Fruit fly (Drosophila melanogaster) whole organism, embryonic: ENCODE data around the gene Sirup.

ENCODE experiments used
- Aef1 ChIP-seq: fragments of 200-800 bp; sonication (Bioruptor generic); IDR thresholded peaks from 3 replicates; pipeline ENCODE4 v1.3.6; 2022; ENCODE audit warnings: missing biosample characterization, missing genetic modification characterization
- CG10366 ChIP-seq: fragments of 200-800 bp; sonication (Bioruptor generic); IDR thresholded peaks from 2 replicates; pipeline ENCODE4 v1.3.6; 2022; ENCODE audit warnings: missing biosample characterization, missing genetic modification characterization
- CG10959 ChIP-seq: fragments of 200-800 bp; sonication (Bioruptor generic); IDR thresholded peaks from 2 replicates; pipeline ENCODE4 v1.3.6; 2022; ENCODE audit warnings: missing biosample characterization, missing genetic modification characterization
- CG11398 ChIP-seq: fragments of 200-800 bp; sonication (Bioruptor generic); optimal IDR thresholded peaks from 2 replicates; lab custom pipeline; 2016; ENCODE audit warnings: missing biosample characterization, missing genetic modification characterization
- CG12104 ChIP-seq: fragments of 200-800 bp; sonication (Bioruptor generic); optimal IDR thresholded peaks from 3 replicates; lab custom pipeline; 2016; ENCODE audit warnings: missing biosample characterization, missing genetic modification characterization
- CG14050 ChIP-seq: fragments of 200-800 bp; sonication (Bioruptor generic); IDR thresholded peaks from 3 replicates; pipeline ENCODE4 v1.3.6; 2022; ENCODE audit warnings: missing biosample characterization, missing genetic modification characterization
- CG14667 ChIP-seq: fragments of 200-800 bp; sonication (Bioruptor generic); IDR thresholded peaks from 2 replicates; pipeline ENCODE4 v1.3.6; 2022; ENCODE audit warnings: missing biosample characterization, missing genetic modification characterization
- CG14710 ChIP-seq: fragments of 200-800 bp; sonication (Bioruptor generic); optimal IDR thresholded peaks from 3 replicates; lab custom pipeline; 2019; ENCODE audit warnings: missing biosample characterization, mild to moderate bottlenecking, missing genetic modification characterization, moderate library complexity
- CG14860 ChIP-seq: fragments of 200-800 bp; sonication (Bioruptor generic); IDR thresholded peaks from 3 replicates; pipeline ENCODE4 v1.3.6; 2022; ENCODE audit warnings: missing biosample characterization, missing genetic modification characterization; ENCODE audit not compliant: partially characterized antibody
- CG17359 ChIP-seq: fragments of 200-800 bp; sonication (Bioruptor generic); optimal IDR thresholded peaks from 3 replicates; lab custom pipeline; 2018; ENCODE audit warnings: missing biosample characterization, mild to moderate bottlenecking, missing genetic modification characterization, moderate library complexity
- CG17361 ChIP-seq: fragments of 200-800 bp; sonication (Bioruptor generic); IDR thresholded peaks from 3 replicates; pipeline ENCODE4 v1.3.6; 2022; ENCODE audit warnings: missing biosample characterization, missing genetic modification characterization
- CG2120 ChIP-seq: fragments of 200-800 bp; sonication (Bioruptor generic); optimal IDR thresholded peaks from 3 replicates; lab custom pipeline; 2016; ENCODE audit warnings: missing biosample characterization, missing genetic modification characterization
- CG33557 ChIP-seq: fragments of 200-800 bp; sonication (Bioruptor generic); optimal IDR thresholded peaks from 2 replicates; lab custom pipeline; 2019; ENCODE audit warnings: missing biosample characterization, mild to moderate bottlenecking, missing genetic modification characterization, moderate library complexity
- CG34422 ChIP-seq: fragments of 200-800 bp; sonication (Bioruptor generic); IDR thresholded peaks from 3 replicates; pipeline ENCODE4 v1.3.6; 2022; ENCODE audit warnings: missing biosample characterization, missing genetic modification characterization
- CG8290 ChIP-seq, 3 experiments: fragments of 200-800 bp; sonication (Bioruptor generic); optimal IDR thresholded peaks; 2 replicates each; lab custom pipeline; 2016 to 2019; ENCODE audit warnings: missing biosample characterization in 3 of 3, missing genetic modification characterization in 3 of 3, mild to moderate bottlenecking in 2 of 3, moderate library complexity in 1 of 3
- CG8388 ChIP-seq: fragments of 200-800 bp; sonication (Bioruptor generic); optimal IDR thresholded peaks from 2 replicates; lab custom pipeline; 2019; ENCODE audit warnings: missing biosample characterization, mild to moderate bottlenecking, missing genetic modification characterization, moderate library complexity
- CoRest ChIP-seq: fragments of 200-800 bp; sonication (Bioruptor generic); optimal IDR thresholded peaks from 3 replicates; lab custom pipeline; 2018; ENCODE audit warnings: missing biosample characterization, mild to moderate bottlenecking, missing genetic modification characterization, moderate library complexity
- Dbx ChIP-seq: fragments of 200-800 bp; sonication (Bioruptor generic); IDR thresholded peaks from 3 replicates; pipeline ENCODE4 v1.3.6; 2022; ENCODE audit warnings: missing biosample characterization, missing genetic modification characterization
- Doc2 ChIP-seq: fragments of 200-800 bp; sonication (Bioruptor generic); IDR thresholded peaks from 2 replicates; pipeline ENCODE4 v1.3.6; 2022; ENCODE audit warnings: missing biosample characterization, missing genetic modification characterization
- E2f2 ChIP-seq: fragments of 200-800 bp; sonication (Bioruptor generic); IDR thresholded peaks from 2 replicates; pipeline ENCODE4 v1.3.6; 2022; ENCODE audit warnings: missing biosample characterization, missing genetic modification characterization
- Ets65A ChIP-seq: fragments of 200-800 bp; sonication (Bioruptor generic); peaks from one replicate; lab custom pipeline; 2016; ENCODE audit warnings: missing biosample characterization, missing genetic modification characterization
- Fer2 ChIP-seq: fragments of 200-800 bp; sonication (Bioruptor generic); optimal IDR thresholded peaks from 2 replicates; lab custom pipeline; 2018; ENCODE audit warnings: missing biosample characterization, mild to moderate bottlenecking, missing genetic modification characterization, moderate library complexity
- Lhr ChIP-seq: fragments of 200-800 bp; sonication (Bioruptor generic); optimal IDR thresholded peaks from 3 replicates; lab custom pipeline; 2017; ENCODE audit warnings: mild to moderate bottlenecking, missing biosample characterization, missing genetic modification reagents, missing genetic modification characterization
- Lim3 ChIP-seq: fragments of 200-800 bp; sonication (Bioruptor generic); IDR thresholded peaks from 2 replicates; pipeline ENCODE4 v1.3.6; 2022; ENCODE audit warnings: missing biosample characterization, missing genetic modification characterization
- MTF-1 ChIP-seq: fragments of 200-800 bp; sonication (Bioruptor generic); optimal IDR thresholded peaks from 2 replicates; lab custom pipeline; 2018; ENCODE audit warnings: missing biosample characterization, mild to moderate bottlenecking, missing genetic modification characterization, borderline replicate concordance
- Med ChIP-seq: fragments of 200-800 bp; sonication (Bioruptor generic); peaks from one replicate; lab custom pipeline; 2016; ENCODE audit warnings: missing biosample characterization, missing genetic modification characterization, mild to moderate bottlenecking, inconsistent platforms, moderate library complexity
- Oli ChIP-seq: fragments of 200-800 bp; sonication (Bioruptor generic); optimal IDR thresholded peaks from 2 replicates; lab custom pipeline; 2018; ENCODE audit warnings: missing biosample characterization, mild to moderate bottlenecking, missing genetic modification characterization, moderate library complexity
- Scr ChIP-seq: fragments of 200-800 bp; sonication (Bioruptor generic); IDR thresholded peaks from 2 replicates; pipeline ENCODE4 v1.3.6; 2022; ENCODE audit warnings: missing biosample characterization, missing genetic modification characterization; ENCODE audit not compliant: partially characterized antibody
- Trl ChIP-seq, 3 experiments: fragments of >200 bp in 2 of 3; fragments of 200-800 bp in 1 of 3; sonication (Bioruptor generic) in 1 of 3; optimal IDR thresholded peaks; 2 replicates in 1 of 3; 3 replicates in 2 of 3; lab custom pipeline; 2016 to 2017; ENCODE audit warnings: missing biosample characterization in 1 of 3, missing genetic modification characterization in 1 of 3
- aop ChIP-seq: fragments of 200-800 bp; sonication (Bioruptor generic); IDR thresholded peaks from 2 replicates; pipeline ENCODE4 v1.3.6; 2022; ENCODE audit warnings: missing biosample characterization, missing genetic modification characterization
- bigmax ChIP-seq: fragments of 200-800 bp; sonication (Bioruptor generic); optimal IDR thresholded peaks from 2 replicates; lab custom pipeline; 2018; ENCODE audit warnings: missing biosample characterization, mild to moderate bottlenecking, missing genetic modification characterization
- cad ChIP-seq: fragments of >200 bp; optimal IDR thresholded peaks from 2 replicates; lab custom pipeline; 2017; ENCODE audit warnings: missing biosample characterization, missing genetic modification characterization
- chm ChIP-seq: fragments of 200-800 bp; sonication (Bioruptor generic); IDR thresholded peaks from 2 replicates; pipeline ENCODE4 v1.3.6; 2022; ENCODE audit warnings: missing biosample characterization, missing genetic modification characterization
- crc ChIP-seq: fragments of 200-800 bp; sonication (Bioruptor generic); optimal IDR thresholded peaks from 2 replicates; lab custom pipeline; 2016; ENCODE audit warnings: missing biosample characterization, missing genetic modification characterization
- esg ChIP-seq: fragments of 200-800 bp; sonication (Bioruptor generic); conservative IDR thresholded peaks from 2 replicates; pipeline ENCODE4 v1.3.6; 2022; ENCODE audit warnings: missing biosample characterization, missing genetic modification characterization
- gt ChIP-seq: fragments of 200-800 bp; sonication (Bioruptor generic); IDR thresholded peaks from 2 replicates; pipeline ENCODE4 v1.3.6; 2022; ENCODE audit warnings: missing biosample characterization, missing genetic modification characterization
- nerfin-2 ChIP-seq: fragments of 200-800 bp; sonication (Bioruptor generic); IDR thresholded peaks from 2 replicates; pipeline ENCODE4 v1.3.6; 2022; ENCODE audit warnings: missing biosample characterization, missing genetic modification characterization; ENCODE audit not compliant: partially characterized antibody
- onecut ChIP-seq: fragments of 200-800 bp; sonication (Bioruptor generic); IDR thresholded peaks from 2 replicates; pipeline ENCODE4 v1.3.6; 2022; ENCODE audit warnings: missing biosample characterization, missing genetic modification characterization
- pfk ChIP-seq: fragments of 200-800 bp; sonication (Bioruptor generic); optimal IDR thresholded peaks from 2 replicates; lab custom pipeline; 2018; ENCODE audit warnings: missing biosample characterization, mild to moderate bottlenecking, missing genetic modification characterization, moderate library complexity
- prd ChIP-seq, 3 experiments: fragments of >200 bp in 2 of 3; fragments of 200-800 bp in 1 of 3; sonication (Bioruptor generic) in 1 of 3; optimal IDR thresholded peaks in 2 of 3; IDR thresholded peaks in 1 of 3; 2 replicates in 2 of 3; 3 replicates in 1 of 3; pipeline versions ENCODE4 v1.3.6 to Lab custom; 2017 to 2022; ENCODE audit warnings: missing biosample characterization in 1 of 3, missing genetic modification characterization in 1 of 3
- repo ChIP-seq: fragments of 200-800 bp; sonication (Bioruptor generic); optimal IDR thresholded peaks from 2 replicates; lab custom pipeline; 2016; ENCODE audit warnings: missing biosample characterization, missing genetic modification characterization
- sens ChIP-seq: fragments of 200-800 bp; sonication (Bioruptor generic); peaks from one replicate; lab custom pipeline; 2016; ENCODE audit warnings: missing biosample characterization, missing genetic modification characterization
- seq ChIP-seq: fragments of 200-800 bp; sonication (Bioruptor generic); IDR thresholded peaks from 2 replicates; pipeline ENCODE4 v1.3.6; 2022; ENCODE audit warnings: missing biosample characterization, missing genetic modification characterization
- so ChIP-seq: fragments of 200-800 bp; sonication (Bioruptor generic); IDR thresholded peaks from 3 replicates; pipeline ENCODE4 v1.3.6; 2022; ENCODE audit warnings: missing biosample characterization, missing genetic modification characterization
- stc ChIP-seq: fragments of 200-800 bp; sonication (Bioruptor generic); IDR thresholded peaks from 2 replicates; pipeline ENCODE4 v1.3.6; 2022; ENCODE audit warnings: missing biosample characterization, missing genetic modification characterization
- trh ChIP-seq: fragments of 200-800 bp; sonication (Bioruptor generic); optimal IDR thresholded peaks from 2 replicates; lab custom pipeline; 2016; ENCODE audit warnings: missing biosample characterization, missing genetic modification characterization
- vfl ChIP-seq: fragments of 200-800 bp; sonication (Bioruptor generic); optimal IDR thresholded peaks from 2 replicates; lab custom pipeline; 2016; ENCODE audit warnings: missing biosample characterization, missing genetic modification characterization

Sirup gene

dm6 chr2L:8001694-8002627 lies 3.3 kb downstream of the Sirup start (continued):
- TF ChIP-seq Scr (GFP tag; lab: Robert Waterston, UW): no peak
- peak; percentile 70 for TF ChIP-seq CG10366 (GFP tag; lab: Robert Waterston, UW)
- TF ChIP-seq bigmax: no peak
- TF ChIP-seq Ets65A (GFP tag; lab: Kevin White, UChicago): peak; percentile 95
- peak; percentile 78 for TF ChIP-seq CG17359 (tag; lab: Kevin White, UChicago)
- peak; percentile 37 for TF ChIP-seq CG8290 (GFP tag; optimal IDR thresholded peaks at IDR 0.05; lab: Kevin White, UChicago)
- peak in 1 of 2 experiments; percentile 67 for TF ChIP-seq CG8290 (tag; optimal IDR thresholded peaks at IDR 0.05; lab: Kevin White, UChicago)
- TF ChIP-seq prd (optimal IDR thresholded peaks at IDR 0.05; lab: Kevin White, UChicago): no peak
- TF ChIP-seq prd (GFP tag; IDR thresholded peaks at IDR 0.05; lab: Robert Waterston, UW): peak; percentile 85
- no peak for TF ChIP-seq Trl (optimal IDR thresholded peaks at IDR 0.05; lab: Kevin White, UChicago)
- TF ChIP-seq Trl (GFP tag; optimal IDR thresholded peaks at IDR 0.05; lab: Kevin White, UChicago): peak; percentile 11
- TF ChIP-seq CG14050 (GFP tag; lab: Robert Waterston, UW): peak; percentile 69
- TF ChIP-seq CG11398 (GFP tag; lab: Kevin White, UChicago): peak; percentile 46
- peak; percentile 62 for TF ChIP-seq CG33557
- peak; percentile 79; the same call in 2 of the 3 replicates for TF ChIP-seq Aef1 (GFP tag; lab: Robert Waterston, UW)
- peak; percentile 62 for TF ChIP-seq vfl (GFP tag; lab: Kevin White, UChicago)
- TF ChIP-seq Fer2 (tag; lab: Kevin White, UChicago): peak; percentile 42
- peak; percentile 69 for TF ChIP-seq crc (GFP tag; lab: Kevin White, UChicago)
- no peak for TF ChIP-seq nerfin-2
- peak; percentile 71 for TF ChIP-seq stc (GFP tag; lab: Robert Waterston, UW)
- TF ChIP-seq Dbx: peak; percentile 76
- TF ChIP-seq seq (GFP tag; lab: Robert Waterston, UW): peak; percentile 89
- TF ChIP-seq CG14667: peak; percentile 68
- peak; percentile 84; the same call in 1 of the 3 replicates for TF ChIP-seq so (GFP tag; lab: Robert Waterston, UW)
- TF ChIP-seq cad (GFP tag; lab: Kevin White, UChicago): no peak
- peak; percentile 66 for TF ChIP-seq onecut
- 0 out of 2 replicates have a peak, but pooled peaks have one; percentile 20 for TF ChIP-seq Doc2
- no peak for TF ChIP-seq CG14860
- peak; percentile 89 for TF ChIP-seq CG2120 (GFP tag; lab: Kevin White, UChicago)
- TF ChIP-seq CoRest (tag; lab: Kevin White, UChicago): peak; percentile 93
- TF ChIP-seq trh (GFP tag; lab: Kevin White, UChicago): peak; percentile 66
- peak; percentile 87 for TF ChIP-seq CG14710 (tag; lab: Kevin White, UChicago)
- TF ChIP-seq Lim3 (GFP tag; lab: Robert Waterston, UW): 0 out of 2 replicates have a peak, but pooled peaks have one; percentile 41
- peak; percentile 78; the same call in 1 of the 2 replicates for TF ChIP-seq chm (GFP tag; lab: Robert Waterston, UW)
- TF ChIP-seq Lhr (GFP tag; lab: Kevin White, UChicago): peak; percentile 52
- TF ChIP-seq MTF-1 (GFP tag; lab: Kevin White, UChicago): no peak
- peak; percentile 93 for TF ChIP-seq Med (GFP tag; lab: Kevin White, UChicago)
- TF ChIP-seq CG12104 (GFP tag; lab: Kevin White, UChicago): peak; percentile 90
- peak; percentile 91 for TF ChIP-seq Oli
- peak; percentile 69 for TF ChIP-seq repo (GFP tag; lab: Kevin White, UChicago)
- peak; percentile 90 for TF ChIP-seq CG34422 (GFP tag; lab: Robert Waterston, UW)
- TF ChIP-seq CG10959 (GFP tag; lab: Robert Waterston, UW): peak; percentile 40; the same call in 1 of the 2 replicates
- TF ChIP-seq CG8388: peak; percentile 74
- no peak for TF ChIP-seq pfk
- peak; percentile 95 for TF ChIP-seq CG17361 (GFP tag; lab: Robert Waterston, UW)
- peak; percentile 48; the same call in 1 of the 2 replicates for TF ChIP-seq gt
- TF ChIP-seq E2f2 (GFP tag; lab: Robert Waterston, UW): peak; percentile 71
- peak; percentile 86 for TF ChIP-seq esg (GFP tag; lab: Robert Waterston, UW)
- peak; percentile 95 for TF ChIP-seq sens
- no peak for TF ChIP-seq aop
